Worm (Caenorhabditis elegans): Measurements from ENCODE around the gene T06D4.6.

T06D4.6 gene

ce11 chrII:3368097-3368496 is 19.3 kb downstream of the T06D4.6 start, which contains the start of gene Y49F6C.7:
TSS of gene Y49F6C.7 (minus strand) at chrII:3368197.
- TF ChIP-seq hmbx-1 (tag; optimal IDR thresholded peaks at IDR 0.05) (no peak), tbx-37 (GFP tag; conservative IDR thresholded peaks at IDR 0.05) (no peak), aly-1 (tag; optimal IDR thresholded peaks at IDR 0.05) (no peak), flt-1 (GFP tag; IDR thresholded peaks at IDR 0.05) (no peak), tbx-11 (GFP tag; IDR thresholded peaks at IDR 0.05) (no peak), hmg-4 (GFP tag; optimal IDR thresholded peaks at IDR 0.05) (no peak), ama-1 (optimal IDR thresholded peaks at IDR 0.05) (no peak), ceh-36 (tag; optimal IDR thresholded peaks at IDR 0.05) (no peak), ets-7 (tag; optimal IDR thresholded peaks at IDR 0.05) (no peak), tra-4 (tag; optimal IDR thresholded peaks at IDR 0.05) (no peak), hnd-1 (tag; optimal IDR thresholded peaks at IDR 0.05) (no peak), B0310.2 (tag; optimal IDR thresholded peaks at IDR 0.05) (no peak), pes-1 (GFP tag; IDR thresholded peaks at IDR 0.05) (no peak), ceh-13 (GFP tag; optimal IDR thresholded peaks at IDR 0.05) (no peak), sea-1 (GFP tag; conservative IDR thresholded peaks at IDR 0.05) (no peak), F13C5.2 (tag; optimal IDR thresholded peaks at IDR 0.05) (no peak), scrt-1 (GFP tag; IDR thresholded peaks at IDR 0.05) (no peak)

ce11 chrII:3367100-3367499 is 20.3 kb downstream of the T06D4.6 start, which contains the start of gene Y49F6C.6:
TSS of gene Y49F6C.6 (minus strand) at chrII:3367200.
- TF ChIP-seq sea-1 (GFP tag; conservative IDR thresholded peaks at IDR 0.05) (no peak), ceh-13 (GFP tag; optimal IDR thresholded peaks at IDR 0.05) (no peak), ceh-36 (tag; optimal IDR thresholded peaks at IDR 0.05) (no peak), hnd-1 (tag; optimal IDR thresholded peaks at IDR 0.05) (no peak), hmg-4 (GFP tag; optimal IDR thresholded peaks at IDR 0.05) (no peak), aly-1 (tag; optimal IDR thresholded peaks at IDR 0.05) (no peak), pes-1 (GFP tag; IDR thresholded peaks at IDR 0.05) (no peak), B0310.2 (tag; optimal IDR thresholded peaks at IDR 0.05) (no peak), tbx-11 (GFP tag; IDR thresholded peaks at IDR 0.05) (no peak), ets-7 (tag; optimal IDR thresholded peaks at IDR 0.05) (no peak)

- no peak for TF ChIP-seq ama-1 (optimal IDR thresholded peaks at IDR 0.05)
- TF ChIP-seq hmg-4 (GFP tag; optimal IDR thresholded peaks at IDR 0.05), result no peak
- TF ChIP-seq tbx-37 (GFP tag; conservative IDR thresholded peaks at IDR 0.05), result no peak
- no peak for TF ChIP-seq aly-1 (tag; optimal IDR thresholded peaks at IDR 0.05)
- no peak for TF ChIP-seq flt-1 (GFP tag; IDR thresholded peaks at IDR 0.05)
- no peak for TF ChIP-seq ceh-13 (GFP tag; optimal IDR thresholded peaks at IDR 0.05)
- TF ChIP-seq scrt-1 (GFP tag; IDR thresholded peaks at IDR 0.05), result no peak
- no peak for TF ChIP-seq tbx-11 (GFP tag; IDR thresholded peaks at IDR 0.05)
These were observed 28.6 kb downstream of the T06D4.6 start, which contains the start of the genes lido-14 and bath-27 for ce11 chrII:3358834-3359233. TSS of gene lido-14 (plus strand) at chrII:3359134. TSS of gene bath-27 (plus strand) at chrII:3359139.

- no peak for TF ChIP-seq aly-1 (tag; optimal IDR thresholded peaks at IDR 0.05)
- TF ChIP-seq ceh-13 (GFP tag; optimal IDR thresholded peaks at IDR 0.05), result no peak
- no peak for TF ChIP-seq hnd-1 (tag; optimal IDR thresholded peaks at IDR 0.05)
- TF ChIP-seq tbx-37 (GFP tag; conservative IDR thresholded peaks at IDR 0.05), result no peak
- no peak for TF ChIP-seq tra-4 (tag; optimal IDR thresholded peaks at IDR 0.05)
- no peak for TF ChIP-seq ceh-36 (tag; optimal IDR thresholded peaks at IDR 0.05)
- TF ChIP-seq tbx-11 (GFP tag; IDR thresholded peaks at IDR 0.05), result no peak
- no peak for TF ChIP-seq B0310.2 (tag; optimal IDR thresholded peaks at IDR 0.05)
- no peak for TF ChIP-seq ets-7 (tag; optimal IDR thresholded peaks at IDR 0.05)
- no peak for TF ChIP-seq flt-1 (GFP tag; IDR thresholded peaks at IDR 0.05)
These were observed 37.5 kb downstream of the T06D4.6 start, which contains the start of gene F14D2.8 for ce11 chrII:3349820-3350291. TSS of gene F14D2.8 (minus strand) at chrII:3349870.

- no peak for TF ChIP-seq ceh-13 (GFP tag; optimal IDR thresholded peaks at IDR 0.05)
- no peak for TF ChIP-seq hmg-4 (GFP tag; optimal IDR thresholded peaks at IDR 0.05)
- no peak for TF ChIP-seq sea-1 (GFP tag; conservative IDR thresholded peaks at IDR 0.05)
- no peak for TF ChIP-seq hnd-1 (tag; optimal IDR thresholded peaks at IDR 0.05)
- TF ChIP-seq tbx-11 (GFP tag; IDR thresholded peaks at IDR 0.05), result no peak
- no peak for TF ChIP-seq flt-1 (GFP tag; IDR thresholded peaks at IDR 0.05)
- TF ChIP-seq ama-1 (optimal IDR thresholded peaks at IDR 0.05), result no peak
- TF ChIP-seq aly-1 (tag; optimal IDR thresholded peaks at IDR 0.05), result no peak
- TF ChIP-seq ceh-36 (tag; optimal IDR thresholded peaks at IDR 0.05), result no peak
- no peak for TF ChIP-seq scrt-1 (GFP tag; IDR thresholded peaks at IDR 0.05)
- TF ChIP-seq F13C5.2 (tag; optimal IDR thresholded peaks at IDR 0.05), result no peak
These were observed 39.3 kb downstream of the T06D4.6 start, which contains the start of the genes F14D2.14 and bath-29 for ce11 chrII:3347940-3348610. TSS of gene F14D2.14 (minus strand) at chrII:3347990. TSS of gene bath-29 (plus strand) at chrII:3348560.

ce11 chrII:3346328-3346780 is 41.0 kb downstream of the T06D4.6 start, which contains the start of gene bath-30:
TSS of gene bath-30 (minus strand) at chrII:3346378.
- TF ChIP-seq pes-1 (GFP tag; IDR thresholded peaks at IDR 0.05) (no peak), tbx-37 (GFP tag; conservative IDR thresholded peaks at IDR 0.05) (no peak), sea-1 (GFP tag; conservative IDR thresholded peaks at IDR 0.05) (no peak), tbx-11 (GFP tag; IDR thresholded peaks at IDR 0.05) (no peak), ceh-36 (tag; optimal IDR thresholded peaks at IDR 0.05) (no peak), hnd-1 (tag; optimal IDR thresholded peaks at IDR 0.05) (no peak), aly-1 (tag; optimal IDR thresholded peaks at IDR 0.05) (no peak), scrt-1 (GFP tag; IDR thresholded peaks at IDR 0.05) (no peak), flt-1 (GFP tag; IDR thresholded peaks at IDR 0.05) (no peak), tra-4 (tag; optimal IDR thresholded peaks at IDR 0.05) (no peak), ama-1 (optimal IDR thresholded peaks at IDR 0.05) (no peak), F13C5.2 (tag; optimal IDR thresholded peaks at IDR 0.05) (no peak), B0310.2 (tag; optimal IDR thresholded peaks at IDR 0.05) (no peak), hmbx-1 (tag; optimal IDR thresholded peaks at IDR 0.05) (no peak)

ce11 chrII:3344917-3345316 is 42.5 kb downstream of the T06D4.6 start, which contains the start of gene bath-28:
TSS of gene bath-28 (minus strand) at chrII:3344967.
- no peak for TF ChIP-seq tbx-11 (GFP tag; IDR thresholded peaks at IDR 0.05)
- TF ChIP-seq ets-7 (tag; optimal IDR thresholded peaks at IDR 0.05), result no peak
- no peak for TF ChIP-seq ceh-36 (tag; optimal IDR thresholded peaks at IDR 0.05)
- no peak for TF ChIP-seq flt-1 (GFP tag; IDR thresholded peaks at IDR 0.05)
- TF ChIP-seq tra-4 (tag; optimal IDR thresholded peaks at IDR 0.05), result no peak
- no peak for TF ChIP-seq sea-1 (GFP tag; conservative IDR thresholded peaks at IDR 0.05)
- TF ChIP-seq pes-1 (GFP tag; IDR thresholded peaks at IDR 0.05), result no peak
- TF ChIP-seq ceh-13 (GFP tag; optimal IDR thresholded peaks at IDR 0.05), result no peak
- no peak for TF ChIP-seq hmbx-1 (tag; optimal IDR thresholded peaks at IDR 0.05)
- no peak for TF ChIP-seq aly-1 (tag; optimal IDR thresholded peaks at IDR 0.05)
- TF ChIP-seq F13C5.2 (tag; optimal IDR thresholded peaks at IDR 0.05), result no peak
